Fruit fly (Drosophila melanogaster): ENCODE measurements around the gene CG7148.

Gene CG7148

DNA sequence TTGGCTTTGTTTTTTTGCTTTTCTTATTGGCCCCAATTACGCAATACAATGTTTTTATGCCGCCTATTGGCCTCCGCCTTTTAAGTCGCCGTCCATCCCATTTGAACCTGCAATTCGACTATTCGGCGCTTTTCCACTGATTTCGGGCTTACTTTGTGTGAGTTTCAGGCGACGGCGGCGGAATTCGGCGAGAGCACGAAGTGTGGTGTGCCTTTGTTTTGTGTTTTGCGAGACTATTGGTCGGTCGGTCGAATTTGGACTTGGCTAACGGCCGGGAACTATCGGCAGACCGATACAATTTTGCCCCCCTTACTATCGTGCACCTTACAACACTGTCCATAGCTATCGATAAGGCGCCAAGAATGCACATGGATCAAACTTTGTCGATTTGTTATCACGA, 9.0 kb upstream of the CG7148 start, which contains the start of gene P5CDh1 (continued):
- peak; percentile 23 for TF ChIP-seq ewg (GFP tag; optimal IDR thresholded peaks at IDR 0.05)
- no peak for TF ChIP-seq jumu (GFP tag; optimal IDR thresholded peaks at IDR 0.05)
- TF ChIP-seq TFAM (GFP tag; optimal IDR thresholded peaks at IDR 0.05): no peak
- peak; percentile 38; the same call in 2 of the 3 replicates for TF ChIP-seq row (GFP tag; IDR thresholded peaks at IDR 0.05)
- TF ChIP-seq CG1792 (GFP tag; optimal IDR thresholded peaks at IDR 0.05): peak; percentile 14
- TF ChIP-seq stc (GFP tag; IDR thresholded peaks at IDR 0.05): 0 out of 2 replicates have a peak, but pooled peaks have one; percentile 25
- peak; percentile 50 to 58 for TF ChIP-seq dpn (GFP tag; optimal IDR thresholded peaks at IDR 0.05)
- no peak for TF ChIP-seq CG14667 (GFP tag; IDR thresholded peaks at IDR 0.05)
- peak; percentile 28; the same call in 1 of the 4 replicates for TF ChIP-seq Gug (GFP tag; IDR thresholded peaks at IDR 0.05)
- TF ChIP-seq CG8290 (GFP tag; optimal IDR thresholded peaks at IDR 0.05): no peak
- TF ChIP-seq CG8290 (tag; optimal IDR thresholded peaks at IDR 0.05): peak in 1 of 2 experiments; percentile 83
- peak; percentile 30 for TF ChIP-seq grau (tag; optimal IDR thresholded peaks at IDR 0.05)
- TF ChIP-seq CG2712 (tag; optimal IDR thresholded peaks at IDR 0.05): peak; percentile 24
- no peak for TF ChIP-seq fd102C (GFP tag; optimal IDR thresholded peaks at IDR 0.05)
- peak; percentile 92 for TF ChIP-seq Myb (GFP tag; optimal IDR thresholded peaks at IDR 0.05)
- peak; percentile 25; the same call in 1 of the 2 replicates for TF ChIP-seq CG6272 (GFP tag; IDR thresholded peaks at IDR 0.05)
- TF ChIP-seq CTCF (GFP tag; optimal IDR thresholded peaks at IDR 0.05): peak; percentile 37
- TF ChIP-seq gce (GFP tag; IDR thresholded peaks at IDR 0.05): no peak
- TF ChIP-seq Rfx (GFP tag; IDR thresholded peaks at IDR 0.05): peak; percentile 78
- TF ChIP-seq Pdp1 (GFP tag; optimal IDR thresholded peaks at IDR 0.05): peak in 1 of 2 experiments; percentile 97
- peak; percentile 62 for TF ChIP-seq MBD-R2 (GFP tag; IDR thresholded peaks at IDR 0.05)
- TF ChIP-seq CG2889 (GFP tag; IDR thresholded peaks at IDR 0.05): 0 out of 3 replicates have a peak, but pooled peaks have one; percentile 39
- TF ChIP-seq CG14860 (GFP tag; IDR thresholded peaks at IDR 0.05; ENCODE audit: partially characterized antibody): peak; percentile 81
- peak; percentile 2 for TF ChIP-seq CG17359 (tag; optimal IDR thresholded peaks at IDR 0.05)
- 0 out of 3 replicates have a peak, but pooled peaks have one; percentile 44 for TF ChIP-seq CG6175 (GFP tag; IDR thresholded peaks at IDR 0.05)
- TF ChIP-seq CG11560 (tag; IDR thresholded peaks at IDR 0.05): no peak
- peak; percentile 3 for TF ChIP-seq CG7786 (GFP tag; optimal IDR thresholded peaks at IDR 0.05)

DNA sequence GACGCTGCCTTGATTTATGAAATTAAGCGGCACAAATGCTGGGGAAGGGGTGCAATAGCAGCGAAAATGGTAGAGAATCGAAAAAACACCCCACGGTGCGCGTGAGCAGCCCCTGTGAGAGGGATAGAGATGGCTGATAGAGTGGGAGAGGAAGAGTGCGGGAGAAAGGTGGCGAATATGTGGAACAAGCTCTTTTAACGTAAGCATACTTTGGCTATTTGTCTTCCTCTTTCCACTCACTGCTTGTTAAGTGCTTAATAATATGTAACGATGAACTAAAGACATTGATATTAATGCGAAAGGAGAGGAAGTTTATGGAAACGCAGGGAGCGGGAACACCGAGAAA, 8.6 kb upstream of the CG7148 start:
- TF ChIP-seq Bteb2 (GFP tag; optimal IDR thresholded peaks at IDR 0.05) (no peak), CG1647 (GFP tag; optimal IDR thresholded peaks at IDR 0.05) (no peak), crol (GFP tag; IDR thresholded peaks at IDR 0.05) (peak; percentile 77), CG9727 (GFP tag; optimal IDR thresholded peaks at IDR 0.05) (no peak), HmgZ (tag; optimal IDR thresholded peaks at IDR 0.05) (no peak), CG1832 (GFP tag; optimal IDR thresholded peaks at IDR 0.05) (peak; percentile 76), CG31224 (GFP tag; IDR thresholded peaks at IDR 0.05) (no peak), vnd (GFP tag; IDR thresholded peaks at IDR 0.05; ENCODE audit: partially characterized antibody) (no peak), Elba2 (GFP tag; optimal IDR thresholded peaks at IDR 0.05) (no peak), Dip3 (GFP tag; optimal IDR thresholded peaks at IDR 0.05) (no peak), slp2 (GFP tag; optimal IDR thresholded peaks at IDR 0.05) (no peak), tx (GFP tag; optimal IDR thresholded peaks at IDR 0.05) (no peak), CG6689 (GFP tag; IDR thresholded peaks at IDR 0.05) (no peak), Ravus (GFP tag; IDR thresholded peaks at IDR 0.05) (no peak), sug (tag; optimal IDR thresholded peaks at IDR 0.05) (no peak), tgo (GFP tag; IDR thresholded peaks at IDR 0.05) (no peak), org-1 (GFP tag; optimal IDR thresholded peaks at IDR 0.05) (no peak), CG7372 (GFP tag; IDR thresholded peaks at IDR 0.05) (no peak), Ptx1 (GFP tag; IDR thresholded peaks at IDR 0.05) (no peak), CG10959 (GFP tag; IDR thresholded peaks at IDR 0.05) (no peak), CG14710 (tag; optimal IDR thresholded peaks at IDR 0.05) (no peak), Trl (optimal IDR thresholded peaks at IDR 0.05) (peak in 1 of 2 experiments; percentile 64), Trl (GFP tag; optimal IDR thresholded peaks at IDR 0.05) (no peak), insv (GFP tag; optimal IDR thresholded peaks at IDR 0.05) (no peak), odd (GFP tag; optimal IDR thresholded peaks at IDR 0.05) (no peak), CG17568 (GFP tag; optimal IDR thresholded peaks at IDR 0.05) (no peak), tup (GFP tag; optimal IDR thresholded peaks at IDR 0.05) (no peak), NFAT (GFP tag; IDR thresholded peaks at IDR 0.05) (0 out of 2 replicates have a peak, but pooled peaks have one; percentile 1)
